Fruit fly (Drosophila melanogaster): ENCODE results near the gene CG46339.

Gene CG46339

dm6 chr3R:26915463-26915925 is at the start of gene CG46339 (continued):
- TF ChIP-seq CG32767 (GFP tag; IDR thresholded peaks at IDR 0.05) (no peak), CG18619 (GFP tag; optimal IDR thresholded peaks at IDR 0.05) (no peak), vfl (GFP tag; optimal IDR thresholded peaks at IDR 0.05) (peak; percentile 51), seq (GFP tag; IDR thresholded peaks at IDR 0.05) (peak; percentile 32; the same call in 1 of the 2 replicates), phol (tag; optimal IDR thresholded peaks at IDR 0.05) (peak; percentile 49), CG12299 (tag; optimal IDR thresholded peaks at IDR 0.05) (peak; percentile 4), Antp (GFP tag; optimal IDR thresholded peaks at IDR 0.05) (no peak), CG6254 (GFP tag; optimal IDR thresholded peaks at IDR 0.05) (peak; percentile 8), vvl (GFP tag; IDR thresholded peaks at IDR 0.05) (peak; percentile 82; the same call in 1 of the 2 replicates), B-H1 (GFP tag; IDR thresholded peaks at IDR 0.05) (no peak), zfh1 (GFP tag; IDR thresholded peaks at IDR 0.05) (no peak), HHEX (GFP tag; optimal IDR thresholded peaks at IDR 0.05) (peak; percentile 62), Gug (GFP tag; IDR thresholded peaks at IDR 0.05) (no peak), CG11456 (GFP tag; IDR thresholded peaks at IDR 0.05) (no peak), odd (GFP tag; optimal IDR thresholded peaks at IDR 0.05) (peak; percentile 81), CG6765 (GFP tag; optimal IDR thresholded peaks at IDR 0.05) (peak; percentile 87), CG7928 (GFP tag; optimal IDR thresholded peaks at IDR 0.05) (no peak), CG16813 (GFP tag; IDR thresholded peaks at IDR 0.05; ENCODE audit: partially characterized antibody) (no peak; the same call in 2 of the 3 replicates), CG16815 (GFP tag; optimal IDR thresholded peaks at IDR 0.05) (no peak), CG7786 (GFP tag; optimal IDR thresholded peaks at IDR 0.05) (no peak), CG14965 (GFP tag; optimal IDR thresholded peaks at IDR 0.05; ENCODE audit: borderline replicate concordance) (no peak), Stat92E (GFP tag; optimal IDR thresholded peaks at IDR 0.05) (no peak), Doc2 (GFP tag; IDR thresholded peaks at IDR 0.05) (no peak), Spps (tag; optimal IDR thresholded peaks at IDR 0.05) (peak; percentile 37), gfzf (GFP tag; optimal IDR thresholded peaks at IDR 0.05) (no peak), fd64A (GFP tag; optimal IDR thresholded peaks at IDR 0.05) (peak; percentile 27), ab (GFP tag; optimal IDR thresholded peaks at IDR 0.05) (no peak), pzg (GFP tag; optimal IDR thresholded peaks at IDR 0.05) (peak; percentile 3), sob (GFP tag; IDR thresholded peaks at IDR 0.05) (peak; percentile 79), CG15601 (tag; optimal IDR thresholded peaks at IDR 0.05) (peak; percentile 100), chm (GFP tag; IDR thresholded peaks at IDR 0.05) (peak; percentile 90), CG18011 (GFP tag; optimal IDR thresholded peaks at IDR 0.05) (peak; percentile 29), CG11696 (GFP tag; IDR thresholded peaks at IDR 0.05) (peak; percentile 17; the same call in 1 of the 2 replicates), E2f2 (GFP tag; IDR thresholded peaks at IDR 0.05) (0 out of 2 replicates have a peak, but pooled peaks have one; percentile 30), D19B (GFP tag; optimal IDR thresholded peaks at IDR 0.05) (no peak), nerfin-2 (GFP tag; IDR thresholded peaks at IDR 0.05; ENCODE audit: partially characterized antibody) (no peak), ken (GFP tag; IDR thresholded peaks at IDR 0.05) (no peak), HmgZ (tag; optimal IDR thresholded peaks at IDR 0.05) (peak; percentile 85), aop (GFP tag; IDR thresholded peaks at IDR 0.05) (no peak), gsb (GFP tag; IDR thresholded peaks at IDR 0.05) (peak; percentile 48; the same call in 1 of the 2 replicates), CG31365 (tag; optimal IDR thresholded peaks at IDR 0.05) (peak; percentile 62), Sry-β (GFP tag; optimal IDR thresholded peaks at IDR 0.05) (no peak), hkb (optimal IDR thresholded peaks at IDR 0.05) (no peak), hkb (GFP tag; IDR thresholded peaks at IDR 0.05) (peak; percentile 57), CG10267 (tag; optimal IDR thresholded peaks at IDR 0.05) (peak; percentile 65), yki (optimal IDR thresholded peaks at IDR 0.05) (no peak), CG30403 (GFP tag; optimal IDR thresholded peaks at IDR 0.05) (peak; percentile 41), tna (GFP tag; IDR thresholded peaks at IDR 0.05; ENCODE audit: partially characterized antibody) (no peak), NFAT (GFP tag; IDR thresholded peaks at IDR 0.05) (peak; percentile 55; the same call in 1 of the 2 replicates), CG14050 (GFP tag; IDR thresholded peaks at IDR 0.05) (peak; percentile 52; the same call in 2 of the 3 replicates), H2.0 (GFP tag; IDR thresholded peaks at IDR 0.05) (no peak)
